Worm (Caenorhabditis elegans): ENCODE data around the gene R03D7.2.

DNA sequence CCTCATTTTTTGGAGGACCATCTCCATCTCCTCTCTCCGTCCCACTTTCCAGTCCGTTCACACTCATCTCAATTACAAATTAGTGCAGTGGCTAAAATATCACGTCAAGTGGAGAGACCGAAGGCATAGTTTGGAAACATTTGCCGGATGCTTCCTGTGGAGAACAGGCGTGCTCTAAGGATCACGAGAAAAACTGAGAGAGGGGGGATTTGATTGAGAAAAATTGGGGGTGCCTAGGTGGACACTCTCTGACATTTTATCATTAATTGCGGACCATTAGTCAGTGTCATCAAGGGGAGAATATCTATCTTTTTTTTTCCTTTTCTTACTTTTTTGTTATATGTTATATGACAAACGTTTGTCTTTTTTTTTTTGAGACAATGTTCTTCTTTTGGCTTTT is 47.0 kb upstream of the R03D7.2 start:
- TF ChIP-seq unc-130 (GFP tag; optimal IDR thresholded peaks at IDR 0.05) = no peak
- TF ChIP-seq fos-1 (tag; optimal IDR thresholded peaks at IDR 0.05) = no peak
- no peak for TF ChIP-seq nhr-25 (tag; optimal IDR thresholded peaks at IDR 0.05; ENCODE audit: borderline replicate concordance, insufficient read depth)
- TF ChIP-seq lin-39 (tag; optimal IDR thresholded peaks at IDR 0.05) = no peak
- no peak for TF ChIP-seq nhr-28 (tag; optimal IDR thresholded peaks at IDR 0.05)
- no peak for TF ChIP-seq T26A8.4 (GFP tag; IDR thresholded peaks at IDR 0.05)
- TF ChIP-seq lin-13 (GFP tag; optimal IDR thresholded peaks at IDR 0.05) = no peak
- no peak for TF ChIP-seq ZK546.5 (tag; optimal IDR thresholded peaks at IDR 0.05)
- no peak for TF ChIP-seq pqm-1 (tag; optimal IDR thresholded peaks at IDR 0.05)
- TF ChIP-seq mxl-2 (GFP tag; conservative IDR thresholded peaks at IDR 0.05) = no peak
- TF ChIP-seq Y5F2A.4 (GFP tag; optimal IDR thresholded peaks at IDR 0.05) = no peak
- no peak for TF ChIP-seq nhr-237 (tag; optimal IDR thresholded peaks at IDR 0.05)
- no peak for TF ChIP-seq daf-19 (GFP tag; conservative IDR thresholded peaks at IDR 0.05)
